Worm (Caenorhabditis elegans): ENCODE measurements around the gene dpy-21.

ce11 chrV:17985960-17986359 lies 37.0 kb upstream of the dpy-21 start, which contains the start of gene Y59A8B.21:
- TF ChIP-seq tbx-2 (tag; optimal IDR thresholded peaks at IDR 0.05) = no peak
- TF ChIP-seq elt-4 (tag; optimal IDR thresholded peaks at IDR 0.05) = no peak
- no peak for TF ChIP-seq pha-4 (tag; optimal IDR thresholded peaks at IDR 0.05)
